Worm (Caenorhabditis elegans): ENCODE measurements around the gene T06C12.11.

T06C12.11 gene

ce11 chrV:15865839-15866238 lies 27.0 kb upstream of the T06C12.11 start, which contains the start of gene srh-293:
srh-293 (plus strand) TSS chrV:15866139.
- TF ChIP-seq snpc-4 (tag; optimal IDR thresholded peaks at IDR 0.05) (no peak), ces-1 (GFP tag; optimal IDR thresholded peaks at IDR 0.05) (no peak), nhr-12 (tag; optimal IDR thresholded peaks at IDR 0.05) (no peak), sptf-1 (tag; optimal IDR thresholded peaks at IDR 0.05) (no peak), mep-1 (tag; optimal IDR thresholded peaks at IDR 0.05) (no peak), nhr-237 (tag; optimal IDR thresholded peaks at IDR 0.05) (no peak), mab-5 (tag; optimal IDR thresholded peaks at IDR 0.05) (no peak), nhr-76 (tag; optimal IDR thresholded peaks at IDR 0.05) (no peak)

ce11 chrV:15867373-15867772 lies 25.4 kb upstream of the T06C12.11 start, which contains the start of gene fbxa-197:
fbxa-197 (plus strand) TSS chrV:15867673.
- TF ChIP-seq M03D4.4 (tag; optimal IDR thresholded peaks at IDR 0.05): no peak
- TF ChIP-seq lsy-2 (tag; optimal IDR thresholded peaks at IDR 0.05): no peak
- no peak for TF ChIP-seq nhr-12 (tag; optimal IDR thresholded peaks at IDR 0.05)

ce11 chrV:15870356-15870755 lies 22.4 kb upstream of the T06C12.11 start, which contains the start of gene str-57:
str-57 (plus strand) TSS chrV:15870656.
- TF ChIP-seq M03D4.4 (tag; optimal IDR thresholded peaks at IDR 0.05) (no peak), sem-2 (GFP tag; optimal IDR thresholded peaks at IDR 0.05) (no peak), unc-120 (tag; optimal IDR thresholded peaks at IDR 0.05; ENCODE audit: poor library complexity, severe bottlenecking) (no peak), blmp-1 (tag; optimal IDR thresholded peaks at IDR 0.05) (no peak), ham-2 (GFP tag; optimal IDR thresholded peaks at IDR 0.05) (no peak), lin-32 (GFP tag; optimal IDR thresholded peaks at IDR 0.05) (no peak), ceh-39 (tag; optimal IDR thresholded peaks at IDR 0.05) (no peak), unc-62 (GFP tag; optimal IDR thresholded peaks at IDR 0.05) (no peak), ceh-43 (GFP tag; optimal IDR thresholded peaks at IDR 0.05) (no peak), snpc-4 (tag; optimal IDR thresholded peaks at IDR 0.05) (no peak), elt-1 (tag; optimal IDR thresholded peaks at IDR 0.05; ENCODE audit: borderline replicate concordance, insufficient read depth) (no peak), lsy-2 (tag; optimal IDR thresholded peaks at IDR 0.05) (no peak)

ce11 chrV:15872273-15872672 lies 20.5 kb upstream of the T06C12.11 start, which contains the start of gene str-56:
str-56 (plus strand) TSS chrV:15872573.
- TF ChIP-seq ztf-11 (tag; optimal IDR thresholded peaks at IDR 0.05): no peak
- no peak for TF ChIP-seq pha-4 (tag; optimal IDR thresholded peaks at IDR 0.05)
- no peak for TF ChIP-seq lin-32 (GFP tag; optimal IDR thresholded peaks at IDR 0.05)
- no peak for TF ChIP-seq mab-5 (tag; optimal IDR thresholded peaks at IDR 0.05)
- TF ChIP-seq ceh-83 (GFP tag; optimal IDR thresholded peaks at IDR 0.05): no peak
- no peak for TF ChIP-seq mep-1 (tag; optimal IDR thresholded peaks at IDR 0.05)
- no peak for TF ChIP-seq ceh-39 (tag; optimal IDR thresholded peaks at IDR 0.05)
- TF ChIP-seq mls-2 (tag; optimal IDR thresholded peaks at IDR 0.05): no peak
- no peak for TF ChIP-seq ham-2 (GFP tag; optimal IDR thresholded peaks at IDR 0.05)
- TF ChIP-seq nhr-237 (tag; optimal IDR thresholded peaks at IDR 0.05): no peak
- no peak for TF ChIP-seq ces-1 (GFP tag; optimal IDR thresholded peaks at IDR 0.05)
- TF ChIP-seq unc-120 (tag; optimal IDR thresholded peaks at IDR 0.05; ENCODE audit: poor library complexity, severe bottlenecking): no peak
- no peak for TF ChIP-seq sem-2 (GFP tag; optimal IDR thresholded peaks at IDR 0.05)
- TF ChIP-seq elt-3 (tag; optimal IDR thresholded peaks at IDR 0.05): no peak
- TF ChIP-seq elt-1 (tag; optimal IDR thresholded peaks at IDR 0.05; ENCODE audit: borderline replicate concordance, insufficient read depth): no peak
- no peak for TF ChIP-seq flh-1 (GFP tag; optimal IDR thresholded peaks at IDR 0.05)
- no peak for TF ChIP-seq tbx-8 (GFP tag; optimal IDR thresholded peaks at IDR 0.05)
- TF ChIP-seq ceh-43 (GFP tag; optimal IDR thresholded peaks at IDR 0.05): no peak
- TF ChIP-seq lsy-2 (tag; optimal IDR thresholded peaks at IDR 0.05): no peak

- peak; percentile 100 for TF ChIP-seq mls-2 (tag; optimal IDR thresholded peaks at IDR 0.05)
- TF ChIP-seq ham-2 (GFP tag; optimal IDR thresholded peaks at IDR 0.05): peak; percentile 99
- peak; percentile 98 for TF ChIP-seq bed-3 (GFP tag; optimal IDR thresholded peaks at IDR 0.05)
- peak; percentile 44 for TF ChIP-seq elt-1 (tag; optimal IDR thresholded peaks at IDR 0.05; ENCODE audit: borderline replicate concordance, insufficient read depth)
- TF ChIP-seq cnd-1 (tag; optimal IDR thresholded peaks at IDR 0.05): peak; percentile 99
- peak; percentile 3 for TF ChIP-seq zip-8 (tag; optimal IDR thresholded peaks at IDR 0.05)
- TF ChIP-seq hlh-1 (tag; optimal IDR thresholded peaks at IDR 0.05): peak; percentile 24
- peak; percentile 99 for TF ChIP-seq tbx-8 (GFP tag; optimal IDR thresholded peaks at IDR 0.05)
- peak; percentile 99 for TF ChIP-seq M03D4.4 (tag; optimal IDR thresholded peaks at IDR 0.05)
- TF ChIP-seq nhr-28 (tag; optimal IDR thresholded peaks at IDR 0.05): peak; percentile 92
- TF ChIP-seq mab-5 (tag; optimal IDR thresholded peaks at IDR 0.05): no peak
- TF ChIP-seq sptf-1 (tag; optimal IDR thresholded peaks at IDR 0.05): peak; percentile 99
- peak; percentile 85 for TF ChIP-seq lin-13 (tag; optimal IDR thresholded peaks at IDR 0.05)
- TF ChIP-seq unc-62 (GFP tag; optimal IDR thresholded peaks at IDR 0.05): peak; percentile 85
- peak; percentile 52 for TF ChIP-seq lsy-2 (tag; optimal IDR thresholded peaks at IDR 0.05)
- peak; percentile 71 for TF ChIP-seq mep-1 (tag; optimal IDR thresholded peaks at IDR 0.05)
- peak; percentile 97 for TF ChIP-seq sem-2 (GFP tag; optimal IDR thresholded peaks at IDR 0.05)
- peak; percentile 63 for TF ChIP-seq nhr-237 (tag; optimal IDR thresholded peaks at IDR 0.05)
- peak; percentile 68 for TF ChIP-seq nhr-76 (tag; optimal IDR thresholded peaks at IDR 0.05)
- TF ChIP-seq ztf-11 (tag; optimal IDR thresholded peaks at IDR 0.05): peak; percentile 82
- TF ChIP-seq snpc-4 (tag; optimal IDR thresholded peaks at IDR 0.05): no peak
- no peak for TF ChIP-seq elt-3 (tag; optimal IDR thresholded peaks at IDR 0.05)
- TF ChIP-seq unc-120 (tag; optimal IDR thresholded peaks at IDR 0.05; ENCODE audit: poor library complexity, severe bottlenecking): peak; percentile 99
- peak; percentile 100 for TF ChIP-seq ceh-83 (GFP tag; optimal IDR thresholded peaks at IDR 0.05)
- peak; percentile 98 for TF ChIP-seq ceh-43 (GFP tag; optimal IDR thresholded peaks at IDR 0.05)
- TF ChIP-seq ces-1 (GFP tag; optimal IDR thresholded peaks at IDR 0.05): no peak
- TF ChIP-seq ceh-39 (tag; optimal IDR thresholded peaks at IDR 0.05): peak; percentile 18
- peak; percentile 73 for TF ChIP-seq pha-4 (tag; optimal IDR thresholded peaks at IDR 0.05)
- peak; percentile 100 for TF ChIP-seq drap-1 (GFP tag; optimal IDR thresholded peaks at IDR 0.05)
- peak; percentile 99 for TF ChIP-seq lin-32 (GFP tag; optimal IDR thresholded peaks at IDR 0.05)
- peak; percentile 98 for TF ChIP-seq flh-1 (GFP tag; optimal IDR thresholded peaks at IDR 0.05)
- peak; percentile 71 for TF ChIP-seq nhr-12 (tag; optimal IDR thresholded peaks at IDR 0.05)
- no peak for TF ChIP-seq blmp-1 (tag; optimal IDR thresholded peaks at IDR 0.05)
- no peak for TF ChIP-seq nhr-2 (tag; optimal IDR thresholded peaks at IDR 0.05)
- peak; percentile 84 for TF ChIP-seq unc-39 (tag; optimal IDR thresholded peaks at IDR 0.05)
These were observed 19.0 kb upstream of the T06C12.11 start for ce11 chrV:15873762-15874161.
